Worm (Caenorhabditis elegans) whole organism, early embryonic: Measurements from ENCODE around the gene nhr-48.

Experiments
- F13C5.2 ChIP-seq: sonication (generic microtip); optimal IDR thresholded peaks from 2 replicates; lab custom pipeline; 2017; ENCODE audit warnings: mild to moderate bottlenecking, missing genetic modification characterization, inconsistent platforms, missing compliant biosample characterization
- ama-1 ChIP-seq: fragments of 150-350 bp; optimal IDR thresholded peaks from 2 replicates; lab custom pipeline; 2014
- ets-7 ChIP-seq: sonication (generic microtip); optimal IDR thresholded peaks from 2 replicates; lab custom pipeline; 2016; ENCODE audit warnings: missing genotype, missing genetic modification characterization, missing compliant biosample characterization
- flt-1 ChIP-seq: fragments of 200-800 bp; sonication (Bioruptor generic); IDR thresholded peaks from 2 replicates; pipeline ENCODE4 v1.3.6; 2022; ENCODE audit warnings: missing genetic modification characterization, missing compliant biosample characterization
- hmg-4 ChIP-seq: fragments of 200-800 bp; sonication (Bioruptor generic); optimal IDR thresholded peaks from 2 replicates; lab custom pipeline; 2018; ENCODE audit warnings: mild to moderate bottlenecking, missing genetic modification characterization, missing compliant biosample characterization
- tra-4 ChIP-seq: sonication (generic microtip); optimal IDR thresholded peaks from 2 replicates; lab custom pipeline; 2017; ENCODE audit warnings: missing genetic modification characterization, missing compliant biosample characterization

- TF ChIP-seq ama-1 (no peak), tra-4 (tag; lab: Kevin White, UChicago) (no peak), flt-1 (GFP tag; lab: Robert Waterston, UW) (peak; percentile 92), ets-7 (tag; lab: Kevin White, UChicago) (peak; percentile 63), hmg-4 (GFP tag; lab: Kevin White, UChicago) (peak; percentile 95), F13C5.2 (tag; lab: Kevin White, UChicago) (peak; percentile 93)
Observed at ce11 chrX:15741852-15742251, 33.8 kb downstream of the nhr-48 start.
